Fruit fly (Drosophila melanogaster) whole organism, pupa: ENCODE measurements around the gene CG6607.

ENCODE experiments used
- CG12605 ChIP-seq: fragments of 200-800 bp; sonication (Bioruptor generic); IDR thresholded peaks from 2 replicates; pipeline ENCODE4 v1.3.6; 2022; ENCODE audit warnings: missing biosample characterization, missing genetic modification characterization
- CG32121 ChIP-seq: fragments of 200-800 bp; sonication (Bioruptor generic); IDR thresholded peaks from 2 replicates; pipeline ENCODE4 v1.3.6; 2022; ENCODE audit warnings: missing biosample characterization, missing genetic modification characterization
- CG4496 ChIP-seq: fragments of 200-800 bp; sonication (Bioruptor generic); IDR thresholded peaks from 3 replicates; pipeline ENCODE4 v1.3.6; 2022; ENCODE audit warnings: missing biosample characterization, missing genetic modification characterization
- CG9948 ChIP-seq: fragments of 200-800 bp; sonication (Bioruptor generic); optimal IDR thresholded peaks from 2 replicates; lab custom pipeline; 2018; ENCODE audit warnings: missing biosample characterization, mild to moderate bottlenecking, missing genetic modification characterization, moderate library complexity
- EcR ChIP-seq: fragments of 200-800 bp; sonication (Bioruptor generic); optimal IDR thresholded peaks from 3 replicates; lab custom pipeline; 2019; ENCODE audit warnings: missing biosample characterization, missing genetic modification characterization, mild to moderate bottlenecking, moderate library complexity, missing genetic modification reagents
- Pif1B ChIP-seq: fragments of 200-800 bp; sonication (Bioruptor generic); optimal IDR thresholded peaks from 3 replicates; lab custom pipeline; 2016; ENCODE audit warnings: missing biosample characterization, missing genetic modification characterization

DNA sequence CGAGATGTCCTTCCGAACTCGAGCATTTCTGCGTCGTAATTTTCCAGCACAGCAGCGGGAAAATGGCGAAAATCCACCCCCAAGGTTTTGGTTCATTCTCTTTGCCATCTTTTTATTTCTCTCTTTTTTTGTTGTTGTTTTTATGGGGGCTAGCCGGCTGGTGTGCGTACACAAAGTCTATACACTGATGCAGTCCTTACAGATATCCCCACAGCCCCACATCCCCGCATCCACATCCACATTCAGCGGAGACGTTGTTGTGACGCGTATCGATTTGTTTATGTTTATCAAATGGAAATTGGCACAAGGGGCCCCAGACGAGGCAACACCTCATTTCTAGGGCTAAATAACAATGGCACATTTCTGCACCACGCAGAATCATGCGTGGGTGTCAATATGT, 47.3 kb downstream of the CG6607 start:
- TF ChIP-seq EcR (GFP tag; lab: Kevin White, UChicago) (no peak), CG12605 (GFP tag; lab: Robert Waterston, UW) (no peak), CG9948 (tag; lab: Kevin White, UChicago) (no peak), CG4496 (GFP tag; lab: Robert Waterston, UW) (no peak), CG32121 (GFP tag; lab: Robert Waterston, UW) (no peak), Pif1B (no peak)
